Fruit fly (Drosophila melanogaster) whole organism, embryonic: ENCODE measurements around the gene CG11596.

Experiments used
- Asciz ChIP-seq: fragments of 200-800 bp; sonication (Bioruptor generic); optimal IDR thresholded peaks from 2 replicates; lab custom pipeline; 2017; ENCODE audit warnings: missing biosample characterization, mild to moderate bottlenecking, missing genetic modification characterization, missing genetic modification reagents
- Blimp-1 ChIP-seq: fragments of 200-800 bp; sonication (Bioruptor generic); optimal IDR thresholded peaks from 3 replicates; lab custom pipeline; 2018; ENCODE audit warnings: missing biosample characterization, missing genetic modification characterization, mild to moderate bottlenecking, moderate library complexity, missing genetic modification reagents
- Bteb2 ChIP-seq: fragments of 200-800 bp; sonication (Bioruptor generic); optimal IDR thresholded peaks from 2 replicates; lab custom pipeline; 2016; ENCODE audit warnings: missing biosample characterization, missing genetic modification characterization
- CG11247 ChIP-seq: fragments of 200-800 bp; sonication (Bioruptor generic); IDR thresholded peaks from 2 replicates; pipeline ENCODE4 v1.3.6; 2022; ENCODE audit warnings: missing biosample characterization, missing genetic modification characterization
- CG11398 ChIP-seq: fragments of 200-800 bp; sonication (Bioruptor generic); optimal IDR thresholded peaks from 2 replicates; lab custom pipeline; 2016; ENCODE audit warnings: missing biosample characterization, missing genetic modification characterization
- CG11456 ChIP-seq: fragments of 200-800 bp; sonication (Bioruptor generic); IDR thresholded peaks from 3 replicates; pipeline ENCODE4 v1.3.6; 2022; ENCODE audit warnings: missing biosample characterization, missing genetic modification characterization
- CG12104 ChIP-seq: fragments of 200-800 bp; sonication (Bioruptor generic); optimal IDR thresholded peaks from 3 replicates; lab custom pipeline; 2016; ENCODE audit warnings: missing biosample characterization, missing genetic modification characterization
- CG13287 ChIP-seq: fragments of 200-800 bp; sonication (Bioruptor generic); IDR thresholded peaks from 2 replicates; pipeline ENCODE4 v1.3.6; 2022; ENCODE audit warnings: missing biosample characterization, missing genetic modification characterization; ENCODE audit not compliant: partially characterized antibody
- CG14050 ChIP-seq: fragments of 200-800 bp; sonication (Bioruptor generic); IDR thresholded peaks from 3 replicates; pipeline ENCODE4 v1.3.6; 2022; ENCODE audit warnings: missing biosample characterization, missing genetic modification characterization
- CG15011 ChIP-seq: fragments of 200-800 bp; sonication (Bioruptor generic); optimal IDR thresholded peaks from 3 replicates; lab custom pipeline; 2018; ENCODE audit warnings: missing biosample characterization, mild to moderate bottlenecking, missing genetic modification characterization
- CG15696 ChIP-seq: fragments of 200-800 bp; sonication (Bioruptor generic); optimal IDR thresholded peaks from 2 replicates; lab custom pipeline; 2019; ENCODE audit warnings: missing biosample characterization, mild to moderate bottlenecking, missing genetic modification characterization, moderate library complexity
- CG16863 ChIP-seq: fragments of 200-800 bp; sonication (Bioruptor generic); optimal IDR thresholded peaks from 3 replicates; lab custom pipeline; 2016; ENCODE audit warnings: missing biosample characterization, missing genetic modification characterization
- CG17829 ChIP-seq: fragments of 200-800 bp; optimal IDR thresholded peaks from 2 replicates; lab custom pipeline; 2019; ENCODE audit warnings: missing biosample characterization, mild to moderate bottlenecking, missing genetic modification characterization, moderate library complexity
- CG1832 ChIP-seq: fragments of 200-800 bp; sonication (Bioruptor generic); optimal IDR thresholded peaks from 2 replicates; lab custom pipeline; 2017; ENCODE audit warnings: missing biosample characterization, mild to moderate bottlenecking, missing genetic modification characterization, inconsistent platforms
- CG34224 ChIP-seq: fragments of 200-800 bp; sonication (Bioruptor generic); IDR thresholded peaks from 3 replicates; pipeline ENCODE4 v1.3.6; 2022; ENCODE audit warnings: missing biosample characterization, missing genetic modification characterization; ENCODE audit not compliant: partially characterized antibody
- CG4328 ChIP-seq: fragments of 200-800 bp; sonication (Bioruptor generic); optimal IDR thresholded peaks from 3 replicates; lab custom pipeline; 2017; ENCODE audit warnings: missing biosample characterization, missing genetic modification reagents, missing genetic modification characterization
- CG4404 ChIP-seq: fragments of 200-800 bp; sonication (Bioruptor generic); IDR thresholded peaks from 2 replicates; pipeline ENCODE4 v1.3.6; 2022; ENCODE audit warnings: missing biosample characterization, missing genetic modification characterization
- CG6254 ChIP-seq: fragments of 200-800 bp; sonication (Bioruptor generic); optimal IDR thresholded peaks from 3 replicates; lab custom pipeline; 2017; ENCODE audit warnings: mild to moderate bottlenecking, missing biosample characterization, missing genetic modification reagents, missing genetic modification characterization
- CG6272 ChIP-seq: fragments of 200-800 bp; sonication (Bioruptor generic); IDR thresholded peaks from 2 replicates; pipeline ENCODE4 v1.3.6; 2022; ENCODE audit warnings: missing biosample characterization, missing genetic modification characterization
- CG6689 ChIP-seq: fragments of 200-800 bp; sonication (Bioruptor generic); IDR thresholded peaks from 2 replicates; pipeline ENCODE4 v1.3.6; 2022; ENCODE audit warnings: missing biosample characterization, missing genetic modification characterization
- CG6765 ChIP-seq: fragments of 200-800 bp; sonication (Bioruptor generic); optimal IDR thresholded peaks from 3 replicates; lab custom pipeline; 2017; ENCODE audit warnings: missing biosample characterization, mild to moderate bottlenecking, missing genetic modification characterization
- CG7745 ChIP-seq: fragments of 200-800 bp; sonication (Bioruptor generic); optimal IDR thresholded peaks from 2 replicates; lab custom pipeline; 2018; ENCODE audit warnings: missing biosample characterization, mild to moderate bottlenecking, missing genetic modification characterization, moderate library complexity
- CG7786 ChIP-seq: fragments of 200-800 bp; sonication (Bioruptor generic); optimal IDR thresholded peaks from 2 replicates; lab custom pipeline; 2016; ENCODE audit warnings: missing biosample characterization, missing genetic modification characterization
- CG8290 ChIP-seq, 3 experiments: fragments of 200-800 bp; sonication (Bioruptor generic); optimal IDR thresholded peaks; 2 replicates each; lab custom pipeline; 2016 to 2019; ENCODE audit warnings: missing biosample characterization in 3 of 3, missing genetic modification characterization in 3 of 3, mild to moderate bottlenecking in 2 of 3, moderate library complexity in 1 of 3
- CG8478 ChIP-seq: fragments of >200 bp; optimal IDR thresholded peaks from 2 replicates; lab custom pipeline; 2018
- CG9609 ChIP-seq: fragments of 200-800 bp; sonication (Bioruptor generic); optimal IDR thresholded peaks from 3 replicates; lab custom pipeline; 2016; ENCODE audit warnings: missing biosample characterization, missing genetic modification characterization
- CHES-1-like ChIP-seq: fragments of 200-800 bp; sonication (Bioruptor generic); optimal IDR thresholded peaks from 2 replicates; lab custom pipeline; 2016; ENCODE audit warnings: missing biosample characterization, missing genetic modification characterization
- Dad ChIP-seq: fragments of 200-800 bp; sonication (Bioruptor generic); optimal IDR thresholded peaks from 3 replicates; lab custom pipeline; 2016; ENCODE audit warnings: missing biosample characterization, missing genetic modification characterization
- Dip3 ChIP-seq: fragments of 200-800 bp; sonication (Bioruptor generic); optimal IDR thresholded peaks from 3 replicates; lab custom pipeline; 2016; ENCODE audit warnings: missing biosample characterization, missing genetic modification characterization
- Hey ChIP-seq: fragments of 200-800 bp; sonication (Bioruptor generic); optimal IDR thresholded peaks from 3 replicates; lab custom pipeline; 2018; ENCODE audit warnings: missing biosample characterization, mild to moderate bottlenecking, missing genetic modification characterization
- Mes4 ChIP-seq: fragments of 200-800 bp; sonication (Bioruptor generic); optimal IDR thresholded peaks from 2 replicates; lab custom pipeline; 2016; ENCODE audit warnings: missing biosample characterization, missing genetic modification characterization
- NFAT ChIP-seq: fragments of 200-800 bp; sonication (Bioruptor generic); IDR thresholded peaks from 2 replicates; pipeline ENCODE4 v1.3.6; 2022; ENCODE audit warnings: missing biosample characterization, missing genetic modification characterization
- Ravus ChIP-seq: fragments of 200-800 bp; sonication (Bioruptor generic); IDR thresholded peaks from 2 replicates; pipeline ENCODE4 v1.3.6; 2022; ENCODE audit warnings: missing biosample characterization, missing genetic modification characterization
- Spps ChIP-seq: fragments of 200-800 bp; sonication (Bioruptor generic); optimal IDR thresholded peaks from 2 replicates; lab custom pipeline; 2018; ENCODE audit warnings: missing biosample characterization, mild to moderate bottlenecking, missing genetic modification characterization
- Taf1 ChIP-seq: fragments of 200-800 bp; sonication (Bioruptor generic); IDR thresholded peaks from 2 replicates; pipeline ENCODE4 v1.3.6; 2022; ENCODE audit warnings: missing biosample characterization, missing genetic modification characterization
- Xbp1 ChIP-seq: fragments of 200-800 bp; sonication (Bioruptor generic); optimal IDR thresholded peaks from 3 replicates; lab custom pipeline; 2016; ENCODE audit warnings: missing biosample characterization, mild to moderate bottlenecking, missing genetic modification characterization
- abd-A ChIP-seq: fragments of 200-800 bp; sonication (Bioruptor generic); optimal IDR thresholded peaks from 3 replicates; lab custom pipeline; 2019; ENCODE audit warnings: missing biosample characterization, mild to moderate bottlenecking, missing genetic modification characterization, moderate library complexity
- bcd ChIP-seq: fragments of 200-800 bp; sonication (Bioruptor generic); optimal IDR thresholded peaks from 2 replicates; lab custom pipeline; 2017; ENCODE audit warnings: missing biosample characterization, mild to moderate bottlenecking, missing genetic modification characterization
- cad ChIP-seq: fragments of >200 bp; optimal IDR thresholded peaks from 2 replicates; lab custom pipeline; 2017; ENCODE audit warnings: missing biosample characterization, missing genetic modification characterization
- chif ChIP-seq, 2 experiments: fragments of 200-800 bp; sonication (Bioruptor generic); optimal IDR thresholded peaks; 3 replicates each; lab custom pipeline; 2016; ENCODE audit warnings: missing biosample characterization in 2 of 2, missing genetic modification characterization in 2 of 2
- dpn ChIP-seq, 2 experiments: fragments of 200-800 bp; sonication (Bioruptor generic); optimal IDR thresholded peaks; 3 replicates each; lab custom pipeline; 2016; ENCODE audit warnings: missing biosample characterization in 2 of 2, missing genetic modification characterization in 2 of 2
- dysf ChIP-seq: fragments of 200-800 bp; sonication (Bioruptor generic); IDR thresholded peaks from 3 replicates; pipeline ENCODE4 v1.3.6; 2022; ENCODE audit warnings: missing biosample characterization, missing genetic modification characterization
- hb ChIP-seq: fragments of 200-800 bp; sonication (Bioruptor generic); IDR thresholded peaks from 3 replicates; pipeline ENCODE4 v1.3.6; 2022; ENCODE audit warnings: missing biosample characterization, missing genetic modification characterization; ENCODE audit not compliant: partially characterized antibody
- hbn ChIP-seq: fragments of 200-800 bp; sonication (Bioruptor generic); IDR thresholded peaks from 2 replicates; pipeline ENCODE4 v1.3.6; 2022; ENCODE audit warnings: missing biosample characterization, missing genetic modification characterization; ENCODE audit not compliant: partially characterized antibody
- repo ChIP-seq: fragments of 200-800 bp; sonication (Bioruptor generic); optimal IDR thresholded peaks from 2 replicates; lab custom pipeline; 2016; ENCODE audit warnings: missing biosample characterization, missing genetic modification characterization
- rib ChIP-seq: fragments of 200-800 bp; sonication (Bioruptor generic); IDR thresholded peaks from 2 replicates; pipeline ENCODE4 v1.3.6; 2022; ENCODE audit warnings: missing biosample characterization, missing genetic modification characterization
- tgo ChIP-seq: fragments of 200-800 bp; sonication (Bioruptor generic); IDR thresholded peaks from 3 replicates; pipeline ENCODE4 v1.3.6; 2022; ENCODE audit warnings: missing biosample characterization, missing genetic modification characterization
- tna ChIP-seq: fragments of 200-800 bp; sonication (Bioruptor generic); IDR thresholded peaks from 2 replicates; pipeline ENCODE4 v1.3.6; 2022; ENCODE audit warnings: missing biosample characterization, missing genetic modification characterization; ENCODE audit not compliant: partially characterized antibody
- tup ChIP-seq: fragments of 200-800 bp; sonication (Bioruptor generic); optimal IDR thresholded peaks from 2 replicates; lab custom pipeline; 2016; ENCODE audit warnings: missing biosample characterization, mild to moderate bottlenecking, missing genetic modification characterization, moderate library complexity
- wek ChIP-seq: fragments of 200-800 bp; sonication (Bioruptor generic); optimal IDR thresholded peaks from 3 replicates; lab custom pipeline; 2018; ENCODE audit warnings: missing biosample characterization, mild to moderate bottlenecking, missing genetic modification characterization, moderate library complexity

The CG11596 gene

DNA sequence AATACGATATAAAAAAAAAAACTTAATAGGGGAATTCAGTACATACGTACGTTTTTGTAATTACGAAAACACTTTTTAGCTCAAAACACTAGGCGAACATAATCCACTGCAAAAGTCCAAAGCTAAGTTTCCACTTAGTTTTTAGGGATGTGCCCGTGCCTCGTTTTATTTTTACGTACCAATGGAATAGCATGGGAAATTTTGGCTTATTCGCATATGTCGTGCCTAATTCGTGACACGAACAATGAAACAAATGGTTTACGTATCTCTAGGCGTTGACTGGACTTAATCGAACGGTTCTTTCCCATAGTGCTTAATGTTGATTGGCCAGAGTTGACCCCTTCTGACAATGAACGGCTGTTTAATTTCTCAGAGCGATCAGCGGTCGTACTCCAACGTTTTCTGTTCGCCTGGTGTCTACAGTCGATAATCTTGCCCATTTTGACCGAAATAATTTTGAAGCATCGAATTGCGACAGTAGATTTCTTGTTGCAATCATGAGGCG is 47.8 kb upstream of the CG11596 start, which contains the start of gene CG14818 (continued):
- TF ChIP-seq Taf1 (GFP tag; lab: Robert Waterston, UW) (no peak), CG15696 (tag; lab: Kevin White, UChicago) (peak; percentile 61), abd-A (no peak), Mes4 (GFP tag; lab: Kevin White, UChicago) (peak; percentile 4), repo (GFP tag; lab: Kevin White, UChicago) (peak; percentile 52), dpn (GFP tag; optimal IDR thresholded peaks at IDR 0.05; lab: Kevin White, UChicago) (peak; percentile 59 to 61), tna (GFP tag; lab: Robert Waterston, UW) (peak; percentile 53; the same call in 1 of the 2 replicates), CG11247 (GFP tag; lab: Robert Waterston, UW) (no peak), CG34224 (GFP tag; lab: Robert Waterston, UW) (peak; percentile 89), Xbp1 (GFP tag; lab: Kevin White, UChicago) (peak; percentile 61), CG6254 (no peak), CG17829 (tag; lab: Kevin White, UChicago) (peak; percentile 31), CG6765 (GFP tag; lab: Kevin White, UChicago) (no peak), CG6689 (GFP tag; lab: Robert Waterston, UW) (peak; percentile 56), Ravus (no peak; the same call in 1 of the 2 replicates), CG11398 (GFP tag; lab: Kevin White, UChicago) (peak; percentile 36), CG14050 (GFP tag; lab: Robert Waterston, UW) (no peak), hb (GFP tag; lab: Robert Waterston, UW) (peak; percentile 66), wek (GFP tag; lab: Kevin White, UChicago) (peak; percentile 81), CG15011 (no peak), CHES-1-like (GFP tag; lab: Kevin White, UChicago) (peak; percentile 65), hbn (GFP tag; lab: Robert Waterston, UW) (peak; percentile 90), CG4328 (GFP tag; lab: Kevin White, UChicago) (peak; percentile 60), Spps (tag; lab: Kevin White, UChicago) (no peak), CG6272 (GFP tag; lab: Robert Waterston, UW) (peak; percentile 50), CG12104 (GFP tag; lab: Kevin White, UChicago) (no peak), CG8290 (GFP tag; optimal IDR thresholded peaks at IDR 0.05; lab: Kevin White, UChicago) (peak; percentile 67), CG8290 (tag; optimal IDR thresholded peaks at IDR 0.05; lab: Kevin White, UChicago) (peak in 1 of 2 experiments; percentile 86), Dip3 (GFP tag; lab: Kevin White, UChicago) (peak; percentile 47), tup (GFP tag; lab: Kevin White, UChicago) (no peak), Blimp-1 (no peak), Hey (tag; lab: Kevin White, UChicago) (no peak), cad (no peak), Asciz (GFP tag; lab: Kevin White, UChicago) (no peak), dysf (peak; percentile 73; the same call in 1 of the 3 replicates), rib (no peak), CG7745 (tag; lab: Kevin White, UChicago) (no peak), CG4404 (GFP tag; lab: Robert Waterston, UW) (peak; percentile 69), CG7786 (peak; percentile 74), CG11456 (GFP tag; lab: Robert Waterston, UW) (peak; percentile 72; the same call in 1 of the 3 replicates), bcd (GFP tag; lab: Kevin White, UChicago) (peak; percentile 48), CG9609 (GFP tag; lab: Kevin White, UChicago) (peak; percentile 64), Bteb2 (GFP tag; lab: Kevin White, UChicago) (peak; percentile 22), NFAT (GFP tag; lab: Robert Waterston, UW) (peak; percentile 46; the same call in 1 of the 2 replicates), Dad (GFP tag; lab: Kevin White, UChicago) (no peak), CG1832 (GFP tag; lab: Kevin White, UChicago) (no peak), CG13287 (GFP tag; lab: Robert Waterston, UW) (peak; percentile 87), CG8478 (no peak), chif (GFP tag; optimal IDR thresholded peaks at IDR 0.05; lab: Kevin White, UChicago) (peak; percentile 30 to 56), tgo (GFP tag; lab: Robert Waterston, UW) (peak; percentile 58; the same call in 2 of the 3 replicates), CG16863 (GFP tag; lab: Kevin White, UChicago) (peak; percentile 56)
